Worm (Caenorhabditis elegans): ENCODE results near the gene F31E3.12.

DNA sequence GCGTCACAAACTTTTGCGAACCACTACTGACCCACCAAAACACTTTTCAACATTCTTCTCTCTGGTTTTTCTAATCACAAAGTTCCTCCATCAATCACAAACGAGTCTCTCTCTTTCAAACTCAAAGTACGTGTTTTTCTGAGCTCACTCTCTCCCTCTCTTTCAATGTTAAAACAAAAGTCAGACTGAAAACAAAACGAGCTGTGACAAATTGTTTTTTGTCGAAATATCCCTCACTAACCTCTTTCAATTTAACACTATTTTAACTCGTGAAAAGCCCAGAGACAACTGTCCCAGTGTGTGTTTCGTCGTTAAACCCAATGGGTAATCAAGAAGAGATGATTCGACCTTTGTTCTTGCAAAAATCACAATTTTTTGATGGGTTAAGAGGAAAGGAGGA is 18.9 kb downstream of the F31E3.12 start:
- TF ChIP-seq tra-4 (tag; optimal IDR thresholded peaks at IDR 0.05) (no peak), ceh-13 (GFP tag; optimal IDR thresholded peaks at IDR 0.05) (no peak), ama-1 (optimal IDR thresholded peaks at IDR 0.05) (no peak), tbx-11 (GFP tag; IDR thresholded peaks at IDR 0.05) (no peak), hnd-1 (tag; optimal IDR thresholded peaks at IDR 0.05) (no peak), B0310.2 (tag; optimal IDR thresholded peaks at IDR 0.05) (no peak), flt-1 (GFP tag; IDR thresholded peaks at IDR 0.05) (no peak), hmbx-1 (tag; optimal IDR thresholded peaks at IDR 0.05) (no peak)

All from whole organism, early embryonic.